In the genomic region with DNA sequence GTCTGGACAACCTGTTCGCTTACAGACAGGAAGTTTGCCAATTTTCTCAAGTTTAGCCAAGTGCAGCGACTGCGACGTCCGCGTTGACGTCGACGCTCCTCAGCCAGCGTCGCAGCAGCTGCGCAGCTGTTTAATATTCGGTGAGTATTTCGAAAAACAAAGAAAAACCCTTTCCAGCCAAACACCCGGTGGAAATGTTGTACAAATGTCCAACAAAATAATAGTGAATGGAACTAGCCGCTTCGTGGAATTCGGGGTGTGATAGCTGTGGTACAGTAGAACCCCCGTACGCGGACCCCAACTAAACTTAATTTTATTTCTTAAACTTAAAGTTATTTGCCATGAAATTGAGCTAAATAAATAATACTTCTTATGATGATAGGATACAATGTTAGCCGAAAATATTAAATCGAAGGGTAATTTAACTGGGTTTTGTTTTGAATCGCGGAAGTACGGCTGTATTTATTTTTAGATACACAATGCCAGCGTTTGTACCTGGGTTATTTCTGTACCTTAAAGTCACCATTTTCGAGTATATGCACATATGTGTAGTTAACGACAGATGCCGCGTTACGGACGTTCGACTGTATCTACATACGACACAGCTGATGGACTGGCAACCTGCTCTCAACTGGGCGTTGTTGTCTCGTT, we compare ENCODE assay signal across 4 fruit fly cellular contexts.
TF ChIP-seq lines count a peak whose summit lies in the region.

No protein-coding gene starts in this region.

TF ChIP-seq in whole organism, embryonic, 481 proteins besides CTCF, POLR2A, EP300 and RAD21 (continued from another document and continues in another):
- TF ChIP-seq gcm (GFP tag; optimal IDR thresholded peaks at IDR 0.05; lab: Kevin White, UChicago) (peak; percentile 67), D (optimal IDR thresholded peaks at IDR 0.05; lab: Kevin White, UChicago) (no peak), D (GFP tag; optimal IDR thresholded peaks at IDR 0.05; lab: Kevin White, UChicago) (peak; percentile 81), CG17385 (GFP tag; optimal IDR thresholded peaks at IDR 0.05; lab: Kevin White, UChicago) (peak; percentile 68), bab2 (GFP tag; optimal IDR thresholded peaks at IDR 0.05; lab: Kevin White, UChicago) (peak; percentile 77), sna (GFP tag; IDR thresholded peaks at IDR 0.05; lab: Robert Waterston, UW; ENCODE audit: partially characterized antibody) (no peak), Hr51 (GFP tag; optimal IDR thresholded peaks at IDR 0.05; lab: Kevin White, UChicago) (peak; percentile 51 to 82), CG13624 (GFP tag; optimal IDR thresholded peaks at IDR 0.05; lab: Kevin White, UChicago) (peak; percentile 56), Mad (GFP tag; optimal IDR thresholded peaks at IDR 0.05; lab: Kevin White, UChicago) (no peak), CG8944 (GFP tag; optimal IDR thresholded peaks at IDR 0.05; lab: Kevin White, UChicago) (peak; percentile 52), Atf6 (GFP tag; IDR thresholded peaks at IDR 0.05; lab: Robert Waterston, UW) (peak; percentile 67), Mrtf (GFP tag; IDR thresholded peaks at IDR 0.05; lab: Robert Waterston, UW) (peak; percentile 58; the same call in 2 of the 3 replicates), CG18619 (GFP tag; optimal IDR thresholded peaks at IDR 0.05; lab: Kevin White, UChicago) (peak; percentile 72), HmgZ (tag; optimal IDR thresholded peaks at IDR 0.05; lab: Kevin White, UChicago) (peak; percentile 58), CG6654 (GFP tag; optimal IDR thresholded peaks at IDR 0.05; lab: Kevin White, UChicago) (peak; percentile 61), NC2β (GFP tag; optimal IDR thresholded peaks at IDR 0.05; lab: Kevin White, UChicago) (peak; percentile 47), ac (GFP tag; optimal IDR thresholded peaks at IDR 0.05; lab: Kevin White, UChicago) (peak; percentile 16), sd (tag; optimal IDR thresholded peaks at IDR 0.05; lab: Kevin White, UChicago) (peak; percentile 81), ewg (GFP tag; optimal IDR thresholded peaks at IDR 0.05; lab: Kevin White, UChicago) (peak; percentile 56), NFAT (GFP tag; IDR thresholded peaks at IDR 0.05; lab: Robert Waterston, UW) (peak; percentile 20; the same call in 1 of the 2 replicates), tgo (GFP tag; IDR thresholded peaks at IDR 0.05; lab: Robert Waterston, UW) (peak; percentile 58), zfh1 (GFP tag; IDR thresholded peaks at IDR 0.05; lab: Robert Waterston, UW) (peak; percentile 60; the same call in 2 of the 3 replicates), dimm (GFP tag; IDR thresholded peaks at IDR 0.05; lab: Robert Waterston, UW) (0 out of 2 replicates have a peak, but pooled peaks have one; percentile 3), CG9876 (GFP tag; optimal IDR thresholded peaks at IDR 0.05; lab: Kevin White, UChicago) (peak; percentile 18), sens (GFP tag; lab: Kevin White, UChicago) (peak; percentile 97), CG17328 (GFP tag; IDR thresholded peaks at IDR 0.05; lab: Robert Waterston, UW) (peak; percentile 49), chn (GFP tag; optimal IDR thresholded peaks at IDR 0.05; lab: Kevin White, UChicago) (peak; percentile 58), gcm2 (GFP tag; optimal IDR thresholded peaks at IDR 0.05; lab: Kevin White, UChicago) (no peak), hb (GFP tag; IDR thresholded peaks at IDR 0.05; lab: Robert Waterston, UW; ENCODE audit: partially characterized antibody) (no peak), E2f1 (GFP tag; IDR thresholded peaks at IDR 0.05; lab: Robert Waterston, UW) (peak; percentile 19; the same call in 1 of the 2 replicates)

TF ChIP-seq in whole organism, prepupa, 60 proteins besides CTCF, POLR2A, EP300 and RAD21 (continued from another document and continues in another):
- peak; percentile 59 for TF ChIP-seq CG10669 (GFP tag; optimal IDR thresholded peaks at IDR 0.05; lab: Kevin White, UChicago)
- peak; percentile 6 for TF ChIP-seq fkh (GFP tag; optimal IDR thresholded peaks at IDR 0.05; lab: Kevin White, UChicago)
- peak; percentile 52 for TF ChIP-seq net (GFP tag; optimal IDR thresholded peaks at IDR 0.05; lab: Kevin White, UChicago)
- TF ChIP-seq Lpt (GFP tag; optimal IDR thresholded peaks at IDR 0.05; lab: Kevin White, UChicago) = peak; percentile 44
- peak; percentile 26 for TF ChIP-seq Eip93F (GFP tag; optimal IDR thresholded peaks at IDR 0.05; lab: Kevin White, UChicago)
- TF ChIP-seq dac (GFP tag; optimal IDR thresholded peaks at IDR 0.05; lab: Kevin White, UChicago) = peak; percentile 51
- peak; percentile 36 for TF ChIP-seq Sox15 (GFP tag; optimal IDR thresholded peaks at IDR 0.05; lab: Kevin White, UChicago)
- peak; percentile 88 for TF ChIP-seq Hr4 (GFP tag; optimal IDR thresholded peaks at IDR 0.05; lab: Kevin White, UChicago)
- TF ChIP-seq CG8319 (GFP tag; optimal IDR thresholded peaks at IDR 0.05; lab: Kevin White, UChicago) = peak; percentile 40
- TF ChIP-seq Blimp-1 (GFP tag; optimal IDR thresholded peaks at IDR 0.05; lab: Kevin White, UChicago) = no peak
- TF ChIP-seq CG4318 (GFP tag; optimal IDR thresholded peaks at IDR 0.05; lab: Kevin White, UChicago) = peak; percentile 71
- TF ChIP-seq CG8119 (GFP tag; IDR thresholded peaks at IDR 0.05; lab: Robert Waterston, UW) = peak; percentile 74
- TF ChIP-seq vri (GFP tag; optimal IDR thresholded peaks at IDR 0.05; lab: Kevin White, UChicago) = no peak
- TF ChIP-seq CG3919 (GFP tag; optimal IDR thresholded peaks at IDR 0.05; lab: Kevin White, UChicago) = peak; percentile 74
- no peak for TF ChIP-seq fd85E (GFP tag; optimal IDR thresholded peaks at IDR 0.05; lab: Kevin White, UChicago)
- TF ChIP-seq CG16779 (tag; optimal IDR thresholded peaks at IDR 0.05; lab: Kevin White, UChicago) = peak; percentile 16
- TF ChIP-seq Gug (GFP tag; IDR thresholded peaks at IDR 0.05; lab: Robert Waterston, UW) = no peak; the same call in 1 of the 2 replicates
- TF ChIP-seq pdm3 (GFP tag; optimal IDR thresholded peaks at IDR 0.05; lab: Kevin White, UChicago) = peak; percentile 70
- peak; percentile 55 for TF ChIP-seq Sox14 (GFP tag; optimal IDR thresholded peaks at IDR 0.05; lab: Kevin White, UChicago)
- TF ChIP-seq Smox (GFP tag; optimal IDR thresholded peaks at IDR 0.05; lab: Kevin White, UChicago) = peak; percentile 21
- peak; percentile 53 for TF ChIP-seq Ets96B (tag; optimal IDR thresholded peaks at IDR 0.05; lab: Kevin White, UChicago)
- peak; percentile 77 for TF ChIP-seq CG6276 (GFP tag; optimal IDR thresholded peaks at IDR 0.05; lab: Kevin White, UChicago)
- peak; percentile 72 for TF ChIP-seq Eip75B (GFP tag; optimal IDR thresholded peaks at IDR 0.05; lab: Kevin White, UChicago)
- TF ChIP-seq topi (GFP tag; optimal IDR thresholded peaks at IDR 0.05; lab: Kevin White, UChicago) = peak; percentile 64
- TF ChIP-seq CG9139 (GFP tag; optimal IDR thresholded peaks at IDR 0.05; lab: Kevin White, UChicago) = no peak
- peak; percentile 56 for TF ChIP-seq CG11762 (GFP tag; optimal IDR thresholded peaks at IDR 0.05; lab: Kevin White, UChicago; ENCODE audit: insufficient read depth)
- TF ChIP-seq salr (GFP tag; optimal IDR thresholded peaks at IDR 0.05; lab: Kevin White, UChicago) = peak; percentile 2 to 60
- TF ChIP-seq CG6792 (GFP tag; optimal IDR thresholded peaks at IDR 0.05; lab: Kevin White, UChicago) = peak; percentile 39
- TF ChIP-seq Hr38 (GFP tag; optimal IDR thresholded peaks at IDR 0.05; lab: Kevin White, UChicago) = no peak
- no peak for TF ChIP-seq CG6854 (GFP tag; optimal IDR thresholded peaks at IDR 0.05; lab: Kevin White, UChicago)
- peak; percentile 59 for TF ChIP-seq CG31627 (GFP tag; optimal IDR thresholded peaks at IDR 0.05; lab: Kevin White, UChicago)
- TF ChIP-seq Eip78C (GFP tag; lab: Kevin White, UChicago) = peak; percentile 94

TF ChIP-seq in whole organism, pupa, 21 proteins besides CTCF, POLR2A, EP300 and RAD21 (continued from another document):
- TF ChIP-seq Ets98B (GFP tag; IDR thresholded peaks at IDR 0.05; lab: Robert Waterston, UW) (peak; percentile 61), fd96Ca (GFP tag; IDR thresholded peaks at IDR 0.05; lab: Robert Waterston, UW) (peak; percentile 55; the same call in 1 of the 3 replicates)

TF ChIP-seq in whole organism, wandering third instar larva, 38 proteins besides CTCF, POLR2A, EP300 and RAD21 (continued from another document):
- TF ChIP-seq Mio (GFP tag; optimal IDR thresholded peaks at IDR 0.05; lab: Kevin White, UChicago) = no peak
- peak; percentile 28 for TF ChIP-seq woc (GFP tag; optimal IDR thresholded peaks at IDR 0.05; lab: Kevin White, UChicago)
- TF ChIP-seq sage (GFP tag; optimal IDR thresholded peaks at IDR 0.05; lab: Kevin White, UChicago) = no peak
- no peak for TF ChIP-seq lola (GFP tag; optimal IDR thresholded peaks at IDR 0.05; lab: Kevin White, UChicago)
- TF ChIP-seq N (GFP tag; optimal IDR thresholded peaks at IDR 0.05; lab: Kevin White, UChicago) = no peak
- peak; percentile 26 for TF ChIP-seq Sp1 (GFP tag; optimal IDR thresholded peaks at IDR 0.05; lab: Kevin White, UChicago)
- peak; percentile 2 for TF ChIP-seq dmrt93B (GFP tag; optimal IDR thresholded peaks at IDR 0.05; lab: Kevin White, UChicago)
- no peak for TF ChIP-seq Dif (GFP tag; optimal IDR thresholded peaks at IDR 0.05; lab: Kevin White, UChicago; ENCODE audit: partially characterized antibody)
- no peak for TF ChIP-seq Rel (GFP tag; optimal IDR thresholded peaks at IDR 0.05; lab: Kevin White, UChicago)
- no peak for TF ChIP-seq Rel (tag; optimal IDR thresholded peaks at IDR 0.05; lab: Kevin White, UChicago)
- TF ChIP-seq ey (GFP tag; optimal IDR thresholded peaks at IDR 0.05; lab: Kevin White, UChicago) = peak; percentile 29
- TF ChIP-seq GATAd (GFP tag; optimal IDR thresholded peaks at IDR 0.05; lab: Kevin White, UChicago) = no peak
- TF ChIP-seq sv (GFP tag; optimal IDR thresholded peaks at IDR 0.05; lab: Kevin White, UChicago) = peak; percentile 67
- no peak for TF ChIP-seq pan (optimal IDR thresholded peaks at IDR 0.05; lab: Kevin White, UChicago)
- TF ChIP-seq psq (GFP tag; optimal IDR thresholded peaks at IDR 0.05; lab: Kevin White, UChicago) = peak; percentile 27
- no peak for TF ChIP-seq Hr78 (GFP tag; optimal IDR thresholded peaks at IDR 0.05; lab: Kevin White, UChicago)
- no peak for TF ChIP-seq Dfd (GFP tag; optimal IDR thresholded peaks at IDR 0.05; lab: Kevin White, UChicago)
- TF ChIP-seq CG32264 (GFP tag; optimal IDR thresholded peaks at IDR 0.05; lab: Kevin White, UChicago) = no peak
